Worm (Caenorhabditis elegans) whole organism, L1 larva: Measurements from ENCODE around the gene slcr-46.1.
"Not testable (repeated sequence)": the region's sequence is repeated elsewhere in the genome, so short reads cannot be mapped to it uniquely, and the experiment has no call there.

ENCODE experiments used
- blmp-1 ChIP-seq: fragments of 150-350 bp; optimal IDR thresholded peaks from 2 replicates; lab custom pipeline; 2014; ENCODE audit warnings: missing biosample characterization, missing genetic modification characterization
- ceh-63 ChIP-seq: fragments of 200-800 bp; sonication (Bioruptor generic); optimal IDR thresholded peaks from 2 replicates; lab custom pipeline; 2018; ENCODE audit warnings: mild to moderate bottlenecking, missing genetic modification characterization, missing compliant biosample characterization
- ceh-8 ChIP-seq: fragments of 200-800 bp; sonication (Bioruptor generic); optimal IDR thresholded peaks from 2 replicates; lab custom pipeline; 2018; ENCODE audit warnings: mild to moderate bottlenecking, missing genetic modification characterization, moderate library complexity, missing compliant biosample characterization
- ceh-82 ChIP-seq, 3 experiments: fragments of 150-350 bp in 1 of 3; sonication (generic microtip) in 2 of 3; optimal IDR thresholded peaks; 2 replicates each; lab custom pipeline; 2014 to 2017; ENCODE audit warnings: missing biosample characterization in 3 of 3, missing genetic modification characterization in 3 of 3
- ceh-88 ChIP-seq: fragments of 200-800 bp; sonication (Bioruptor generic); IDR thresholded peaks from 2 replicates; pipeline ENCODE4 v1.3.6; 2022; ENCODE audit warnings: missing genetic modification characterization, missing compliant biosample characterization
- dpl-1 ChIP-seq, 3 experiments: fragments of 150-350 bp in 2 of 3; sonication (generic microtip) in 1 of 3; optimal IDR thresholded peaks; 2 replicates each; lab custom pipeline; 2014 to 2017; ENCODE audit warnings: missing biosample characterization in 3 of 3, missing genetic modification characterization in 3 of 3, missing genetic modification reagents in 3 of 3
- dsc-1 ChIP-seq: sonication (generic microtip); optimal IDR thresholded peaks from 2 replicates; lab custom pipeline; 2016; ENCODE audit warnings: mild to moderate bottlenecking, missing genetic modification characterization, missing compliant biosample characterization
- efl-1 ChIP-seq, 4 experiments: fragments of 150-350 bp; optimal IDR thresholded peaks in 3 of 4; peaks in 1 of 4; 1 replicate in 1 of 4; 2 replicates in 3 of 4; lab custom pipeline; 2014; ENCODE audit warnings: missing biosample characterization in 2 of 4, missing genetic modification characterization in 2 of 4, missing genetic modification reagents in 2 of 4
- efl-3 ChIP-seq: fragments of 200-800 bp; sonication (Bioruptor generic); optimal IDR thresholded peaks from 2 replicates; lab custom pipeline; 2018; ENCODE audit warnings: mild to moderate bottlenecking, missing genetic modification characterization, missing compliant biosample characterization
- egl-13 ChIP-seq: sonication (generic microtip); optimal IDR thresholded peaks from 2 replicates; lab custom pipeline; 2016; ENCODE audit warnings: missing genotype, missing genetic modification reagents, missing genetic modification characterization, missing compliant biosample characterization
- elt-2 ChIP-seq: sonication (generic microtip); optimal IDR thresholded peaks from 2 replicates; lab custom pipeline; 2016; ENCODE audit warnings: missing genetic modification characterization, mild to moderate bottlenecking, inconsistent platforms, missing compliant biosample characterization, missing genetic modification reagents
- elt-3 ChIP-seq, 6 experiments: fragments of 150-350 bp in 1 of 6; sonication (generic microtip); optimal IDR thresholded peaks; 2 replicates each; lab custom pipeline; 2017 to 2018; ENCODE audit warnings: missing biosample characterization in 6 of 6, missing genetic modification characterization in 6 of 6, inconsistent platforms in 1 of 6
- fkh-8 ChIP-seq: sonication (generic microtip); optimal IDR thresholded peaks from 2 replicates; lab custom pipeline; 2016; ENCODE audit warnings: mild to moderate bottlenecking, missing genetic modification characterization, missing compliant biosample characterization
- grh-1 ChIP-seq: fragments of 200-800 bp; sonication (Bioruptor generic); IDR thresholded peaks from 2 replicates; pipeline ENCODE4 v1.3.6; 2022; ENCODE audit warnings: missing genetic modification reagents, missing genetic modification characterization, missing compliant biosample characterization
- hlh-4 ChIP-seq: sonication (generic microtip); optimal IDR thresholded peaks from 2 replicates; lab custom pipeline; 2016; ENCODE audit warnings: mild to moderate bottlenecking, missing genetic modification characterization, missing compliant biosample characterization
- irx-1 ChIP-seq: sonication (generic microtip); optimal IDR thresholded peaks from 2 replicates; lab custom pipeline; 2016; ENCODE audit warnings: missing genetic modification characterization, missing compliant biosample characterization
- isw-1 ChIP-seq: fragments of 200-800 bp; sonication (Bioruptor generic); IDR thresholded peaks from 2 replicates; pipeline ENCODE4 v1.3.6; 2022; ENCODE audit warnings: missing genetic modification characterization, missing compliant biosample characterization
- jun-1 ChIP-seq: fragments of 150-350 bp; optimal IDR thresholded peaks from 2 replicates; lab custom pipeline; 2014; ENCODE audit warnings: missing biosample characterization, missing genetic modification reagents, missing genetic modification characterization
- lin-14 ChIP-seq: fragments of 200-800 bp; sonication (Bioruptor generic); optimal IDR thresholded peaks from 2 replicates; lab custom pipeline; 2018; ENCODE audit warnings: mild to moderate bottlenecking, missing genetic modification characterization, moderate library complexity, missing compliant biosample characterization
- lin-35 ChIP-seq, 2 experiments: fragments of 150-350 bp; optimal IDR thresholded peaks; 2 replicates each; lab custom pipeline; 2014; ENCODE audit warnings: missing biosample characterization in 2 of 2, missing genetic modification characterization in 2 of 2, missing genetic modification reagents in 2 of 2
- lir-3 ChIP-seq: sonication (generic microtip); optimal IDR thresholded peaks from 2 replicates; lab custom pipeline; 2016; ENCODE audit warnings: mild to moderate bottlenecking, missing genetic modification characterization, moderate library complexity, missing compliant biosample characterization; ENCODE audit not compliant: poor library complexity
- lsy-2 ChIP-seq, 2 experiments: fragments of 150-350 bp; optimal IDR thresholded peaks; 2 replicates each; lab custom pipeline; 2014; ENCODE audit warnings: missing biosample characterization in 2 of 2, missing genetic modification characterization in 2 of 2
- mab-9 ChIP-seq: fragments of 200-800 bp; sonication (Bioruptor generic); IDR thresholded peaks from 2 replicates; pipeline ENCODE4 v1.3.6; 2022; ENCODE audit warnings: missing genetic modification reagents, missing genetic modification characterization, missing compliant biosample characterization
- mdl-1 ChIP-seq, 2 experiments: fragments of 150-350 bp; optimal IDR thresholded peaks; 2 replicates each; lab custom pipeline; 2014 to 2017; ENCODE audit warnings: missing biosample characterization in 2 of 2, missing genetic modification characterization in 2 of 2, inconsistent platforms in 1 of 2
- mep-1 ChIP-seq: fragments of 150-350 bp; optimal IDR thresholded peaks from 2 replicates; lab custom pipeline; 2014; ENCODE audit warnings: missing biosample characterization, missing genetic modification characterization
- nhr-19 ChIP-seq: fragments of 200-800 bp; sonication (Bioruptor generic); conservative IDR thresholded peaks from 2 replicates; pipeline ENCODE4 v1.3.6; 2022; ENCODE audit warnings: missing genetic modification characterization, missing compliant biosample characterization
- nhr-20 ChIP-seq: sonication (generic microtip); optimal IDR thresholded peaks from 2 replicates; lab custom pipeline; 2016; ENCODE audit warnings: mild to moderate bottlenecking, missing genetic modification characterization, missing compliant biosample characterization
- nhr-47 ChIP-seq: sonication (generic microtip); optimal IDR thresholded peaks from 2 replicates; lab custom pipeline; 2016; ENCODE audit warnings: mild to moderate bottlenecking, missing genetic modification characterization, moderate library complexity, missing compliant biosample characterization
- nhr-71 ChIP-seq: sonication (generic microtip); optimal IDR thresholded peaks from 2 replicates; lab custom pipeline; 2016; ENCODE audit warnings: mild to moderate bottlenecking, missing genetic modification characterization, moderate library complexity, missing compliant biosample characterization
- nhr-85 ChIP-seq: sonication (generic microtip); peaks from one replicate; lab custom pipeline; 2016; ENCODE audit warnings: missing genetic modification characterization, inconsistent platforms, missing compliant biosample characterization
- nhr-90 ChIP-seq: sonication (generic microtip); optimal IDR thresholded peaks from 2 replicates; lab custom pipeline; 2016; ENCODE audit warnings: mild to moderate bottlenecking, missing genetic modification characterization, missing compliant biosample characterization; ENCODE audit not compliant: poor library complexity
- pax-3 ChIP-seq: fragments of 200-800 bp; sonication (Bioruptor generic); optimal IDR thresholded peaks from 2 replicates; lab custom pipeline; 2018; ENCODE audit warnings: mild to moderate bottlenecking, missing genetic modification characterization, moderate library complexity, missing compliant biosample characterization
- rnt-1 ChIP-seq: sonication (generic microtip); optimal IDR thresholded peaks from 2 replicates; lab custom pipeline; 2016; ENCODE audit warnings: mild to moderate bottlenecking, missing genetic modification characterization, moderate library complexity, missing compliant biosample characterization
- skn-1 ChIP-seq: fragments of 150-350 bp; optimal IDR thresholded peaks from 2 replicates; lab custom pipeline; 2014; ENCODE audit warnings: missing biosample characterization, missing genetic modification characterization
- snu-23 ChIP-seq: sonication (generic microtip); optimal IDR thresholded peaks from 2 replicates; lab custom pipeline; 2016; ENCODE audit warnings: missing genetic modification characterization, missing compliant biosample characterization
- sup-37 ChIP-seq: fragments of 200-800 bp; sonication (Bioruptor generic); optimal IDR thresholded peaks from 2 replicates; lab custom pipeline; 2018; ENCODE audit warnings: mild to moderate bottlenecking, missing genetic modification characterization, missing compliant biosample characterization
- swsn-7 ChIP-seq: sonication (generic microtip); optimal IDR thresholded peaks from 2 replicates; lab custom pipeline; 2016; ENCODE audit warnings: missing genetic modification characterization, missing compliant biosample characterization
- tbx-2 ChIP-seq: sonication (generic microtip); optimal IDR thresholded peaks from 2 replicates; lab custom pipeline; 2016; ENCODE audit warnings: missing genetic modification characterization, missing compliant biosample characterization
- unc-86 ChIP-seq: sonication (generic microtip); optimal IDR thresholded peaks from 2 replicates; lab custom pipeline; 2016; ENCODE audit warnings: missing genetic modification characterization, missing compliant biosample characterization
- unc-98 ChIP-seq: fragments of 200-800 bp; sonication (Bioruptor generic); IDR thresholded peaks from 2 replicates; pipeline ENCODE4 v1.3.6; 2022; ENCODE audit warnings: missing genetic modification characterization, missing compliant biosample characterization
- vab-15 ChIP-seq: sonication (generic microtip); optimal IDR thresholded peaks from 2 replicates; lab custom pipeline; 2017; ENCODE audit warnings: missing genotype, mild to moderate bottlenecking, missing genetic modification characterization, missing compliant biosample characterization
- xbp-1 ChIP-seq: sonication (generic microtip); optimal IDR thresholded peaks from 2 replicates; lab custom pipeline; 2016; ENCODE audit warnings: missing genetic modification characterization, missing compliant biosample characterization
- zip-4 ChIP-seq: fragments of 200-800 bp; sonication (Bioruptor generic); optimal IDR thresholded peaks from 2 replicates; lab custom pipeline; 2018; ENCODE audit warnings: mild to moderate bottlenecking, missing genetic modification characterization, moderate library complexity, missing compliant biosample characterization
- ztf-11 ChIP-seq, 2 experiments: sonication (generic microtip); optimal IDR thresholded peaks; 2 replicates each; lab custom pipeline; 2016 to 2017; ENCODE audit warnings: missing genetic modification characterization in 2 of 2, missing biosample characterization in 1 of 2, missing compliant biosample characterization in 1 of 2
- ztf-4 ChIP-seq: fragments of 150-350 bp; optimal IDR thresholded peaks from 2 replicates; lab custom pipeline; 2014; ENCODE audit warnings: missing biosample characterization, missing genetic modification characterization

Gene slcr-46.1

DNA sequence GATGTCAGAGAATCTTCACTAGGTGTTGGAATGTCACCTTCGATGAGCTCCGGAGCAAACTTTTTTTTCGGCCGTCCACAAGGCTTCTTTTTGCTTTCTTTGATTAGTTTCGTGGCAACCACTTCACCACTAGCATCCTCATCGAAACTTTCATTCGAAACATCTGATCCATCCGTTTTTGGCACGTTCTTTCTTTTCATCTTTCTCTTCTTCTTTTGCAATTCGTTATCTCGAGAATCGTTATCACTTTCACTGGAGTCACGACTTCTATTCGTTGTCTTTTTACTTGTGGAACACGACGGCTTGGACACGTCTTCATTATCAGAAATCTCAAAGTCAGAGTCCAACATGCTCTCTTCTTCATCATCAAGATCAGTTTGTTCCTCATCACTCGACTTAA is 28.0 kb upstream of the slcr-46.1 start:
- TF ChIP-seq elt-2 (tag; lab: Kevin White, UChicago): no peak
- TF ChIP-seq blmp-1: peak; percentile 78
- TF ChIP-seq hlh-4 (tag; lab: Kevin White, UChicago): no peak

DNA sequence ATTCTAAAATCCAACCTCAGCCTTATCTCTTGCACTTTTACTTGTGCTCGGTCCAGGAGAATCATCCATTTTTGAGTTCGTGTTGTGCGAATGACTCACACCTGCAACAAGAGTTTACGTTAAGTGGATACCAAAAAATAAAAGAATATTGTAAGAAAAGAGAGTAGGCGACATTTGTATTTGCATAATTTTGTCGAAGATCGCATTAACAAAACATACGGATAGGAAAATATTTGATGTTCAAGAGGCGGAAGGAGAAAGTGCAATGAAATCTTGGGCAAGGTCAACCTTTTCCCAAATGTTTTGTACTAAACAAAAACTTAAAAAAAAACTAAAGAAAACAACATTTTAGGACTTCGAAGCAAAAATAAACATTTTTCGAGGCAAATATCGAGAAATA is 26.3 kb upstream of the slcr-46.1 start, which contains the start of gene spat-3:
Gene spat-3, minus strand, starts transcription at position 101 of the 400 bp plus-strand sequence.
- no peak for TF ChIP-seq lir-3 (tag; lab: Kevin White, UChicago)
- TF ChIP-seq hlh-4 (tag; lab: Kevin White, UChicago): no peak
- TF ChIP-seq blmp-1: peak; percentile 7
- no peak for TF ChIP-seq efl-3 (GFP tag; lab: Kevin White, UChicago)
- no peak for TF ChIP-seq mep-1 (tag; lab: Kevin White, UChicago)

DNA sequence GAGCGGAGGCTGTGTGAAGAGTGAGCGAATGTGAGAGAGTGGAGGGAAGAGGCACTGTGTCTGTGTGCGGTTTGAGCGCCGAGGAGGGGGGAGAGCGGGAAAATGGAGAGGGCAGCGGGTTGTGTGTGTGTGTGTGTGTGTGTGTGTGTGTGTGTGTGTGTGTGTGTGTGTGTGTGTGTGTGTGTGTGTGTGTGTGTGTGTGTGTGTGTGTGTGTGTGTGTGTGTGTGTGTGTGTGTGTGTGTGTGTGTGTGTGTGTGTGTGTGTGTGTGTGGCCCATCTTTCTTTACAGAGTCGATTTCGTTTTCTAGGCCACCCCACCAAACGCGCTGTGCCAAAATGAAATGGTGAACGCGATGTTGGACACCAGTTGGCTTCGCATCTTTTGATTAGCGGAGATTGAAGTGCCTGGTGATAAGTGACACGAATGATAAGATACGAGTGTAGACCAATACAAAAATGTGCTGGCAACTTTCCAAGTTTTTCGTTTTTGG is 25.7 kb upstream of the slcr-46.1 start:
- TF ChIP-seq ztf-11 (tag; optimal IDR thresholded peaks at IDR 0.05; lab: Kevin White, UChicago): peak in 1 of 2 experiments; percentile 75
- TF ChIP-seq irx-1: peak; percentile 78
- peak; percentile 51; the same call in 1 of the 2 replicates for TF ChIP-seq unc-98
- TF ChIP-seq dsc-1 (tag; lab: Kevin White, UChicago): peak; percentile 45
- peak; percentile 6 for TF ChIP-seq egl-13
- peak in 2 of 3 experiments; percentile 1 to 64 for TF ChIP-seq ceh-82 (tag; optimal IDR thresholded peaks at IDR 0.05; lab: Kevin White, UChicago)
- TF ChIP-seq elt-3 (tag; optimal IDR thresholded peaks at IDR 0.05; lab: Kevin White, UChicago): peak in 5 of 6 experiments; percentile 13 to 76 (median 54)
- TF ChIP-seq efl-3 (GFP tag; lab: Kevin White, UChicago): peak; percentile 71
- TF ChIP-seq lin-35 (GFP tag; optimal IDR thresholded peaks at IDR 0.05; lab: Kevin White, UChicago): peak; percentile 9 to 55
- peak in 1 of 2 experiments; percentile 65 for TF ChIP-seq lsy-2 (tag; optimal IDR thresholded peaks at IDR 0.05; lab: Kevin White, UChicago)
- not testable (repeated sequence) for TF ChIP-seq efl-1 (optimal IDR thresholded peaks at IDR 0.05; lab: Kevin White, UChicago)
- peak in 1 of 2 experiments; percentile 80 for TF ChIP-seq efl-1 (GFP tag; optimal IDR thresholded peaks at IDR 0.05 in 1 of 2; lab: Kevin White, UChicago)
- peak; percentile 88 for TF ChIP-seq rnt-1 (tag; lab: Kevin White, UChicago)
- peak; percentile 81 for TF ChIP-seq nhr-90 (tag; lab: Kevin White, UChicago)
- TF ChIP-seq skn-1 (tag; lab: Kevin White, UChicago): peak; percentile 14
- TF ChIP-seq lin-14: peak; percentile 98
- peak; percentile 36 for TF ChIP-seq nhr-20 (tag; lab: Kevin White, UChicago)
- TF ChIP-seq xbp-1 (tag; lab: Kevin White, UChicago): peak; percentile 74
- TF ChIP-seq fkh-8: peak; percentile 92
- TF ChIP-seq ceh-8: peak; percentile 93
- TF ChIP-seq nhr-85 (tag; lab: Kevin White, UChicago): peak; percentile 98
- peak; percentile 94 for TF ChIP-seq nhr-19
- TF ChIP-seq dpl-1 (GFP tag; optimal IDR thresholded peaks at IDR 0.05; lab: Kevin White, UChicago): peak in 1 of 3 experiments; percentile 16
- TF ChIP-seq jun-1 (tag; lab: Kevin White, UChicago): peak; percentile 33
- TF ChIP-seq ceh-63 (GFP tag; lab: Kevin White, UChicago): peak; percentile 80
- TF ChIP-seq mab-9: peak; percentile 93
- peak; percentile 73 for TF ChIP-seq nhr-71 (tag; lab: Kevin White, UChicago)
- peak; percentile 34 for TF ChIP-seq blmp-1
- TF ChIP-seq snu-23: peak; percentile 58
- TF ChIP-seq ztf-4 (tag; lab: Kevin White, UChicago): peak; percentile 66
- peak; percentile 26 for TF ChIP-seq tbx-2 (tag; lab: Kevin White, UChicago)
- peak; percentile 47 for TF ChIP-seq isw-1 (GFP tag; lab: Robert Waterston, UW)
- TF ChIP-seq ceh-88 (GFP tag; lab: Robert Waterston, UW): peak; percentile 89
- peak; percentile 14 for TF ChIP-seq vab-15
- peak; percentile 93 for TF ChIP-seq pax-3 (tag; lab: Kevin White, UChicago)
- peak; percentile 92 for TF ChIP-seq sup-37 (GFP tag; lab: Kevin White, UChicago)
- TF ChIP-seq elt-2 (tag; lab: Kevin White, UChicago): peak; percentile 95
- TF ChIP-seq nhr-47 (tag; lab: Kevin White, UChicago): peak; percentile 85
- peak; percentile 82 for TF ChIP-seq zip-4 (GFP tag; lab: Kevin White, UChicago)
- TF ChIP-seq swsn-7: peak; percentile 82
- peak; percentile 79 for TF ChIP-seq unc-86 (tag; lab: Kevin White, UChicago)
- peak; percentile 88 for TF ChIP-seq grh-1 (GFP tag; lab: Robert Waterston, UW)
- peak in 1 of 2 experiments; percentile 22 for TF ChIP-seq mdl-1 (tag; optimal IDR thresholded peaks at IDR 0.05; lab: Kevin White, UChicago)
